Worm (Caenorhabditis elegans) whole organism, L2 larva: ENCODE data around the gene T07A5.1.

ENCODE experiments used
- C34F6.9 ChIP-seq: fragments of 150-350 bp; optimal IDR thresholded peaks from 2 replicates; lab custom pipeline; 2014; ENCODE audit warnings: missing biosample characterization, missing genetic modification characterization
- F13H6.1 ChIP-seq: sonication (generic microtip); optimal IDR thresholded peaks from 2 replicates; lab custom pipeline; 2016; ENCODE audit warnings: missing genetic modification characterization, missing compliant biosample characterization
- ZK546.5 ChIP-seq: sonication (generic microtip); optimal IDR thresholded peaks from 2 replicates; lab custom pipeline; 2017; ENCODE audit warnings: missing biosample characterization, missing genetic modification characterization
- alr-1 ChIP-seq: fragments of 150-350 bp; optimal IDR thresholded peaks from 2 replicates; lab custom pipeline; 2014; ENCODE audit warnings: missing biosample characterization, missing genetic modification characterization
- ama-1 ChIP-seq: fragments of 150-350 bp; optimal IDR thresholded peaks from 2 replicates; lab custom pipeline; 2018; ENCODE audit warnings: inconsistent platforms
- crh-2 ChIP-seq: sonication (generic microtip); optimal IDR thresholded peaks from 2 replicates; lab custom pipeline; 2017; ENCODE audit warnings: missing biosample characterization, missing genetic modification characterization
- dmd-4 ChIP-seq: sonication (generic microtip); optimal IDR thresholded peaks from 2 replicates; lab custom pipeline; 2017; ENCODE audit warnings: missing biosample characterization, missing genetic modification characterization
- fos-1 ChIP-seq: fragments of 150-350 bp; optimal IDR thresholded peaks from 2 replicates; lab custom pipeline; 2014; ENCODE audit warnings: missing biosample characterization, missing genetic modification characterization
- gmeb-1 ChIP-seq: fragments of 150-350 bp; optimal IDR thresholded peaks from 2 replicates; lab custom pipeline; 2014; ENCODE audit warnings: missing biosample characterization, missing genetic modification characterization
- lin-11 ChIP-seq: fragments of 150-350 bp; sonication (generic microtip); optimal IDR thresholded peaks from 2 replicates; lab custom pipeline; 2014; ENCODE audit warnings: missing biosample characterization, missing genetic modification characterization, inconsistent platforms, mixed read lengths
- lin-39 ChIP-seq: fragments of 150-350 bp; optimal IDR thresholded peaks from 2 replicates; lab custom pipeline; 2014; ENCODE audit warnings: missing biosample characterization, missing genetic modification reagents, missing genetic modification characterization
- mbf-1 ChIP-seq: sonication (generic microtip); optimal IDR thresholded peaks from 2 replicates; lab custom pipeline; 2017; ENCODE audit warnings: missing biosample characterization, missing genetic modification characterization
- mdl-1 ChIP-seq, 2 experiments: fragments of 150-350 bp in 1 of 2; sonication (generic microtip) in 1 of 2; optimal IDR thresholded peaks; 2 replicates each; lab custom pipeline; 2017; ENCODE audit warnings: missing biosample characterization in 2 of 2, missing genetic modification characterization in 2 of 2
- nhr-129 ChIP-seq: fragments of 150-350 bp; optimal IDR thresholded peaks from 2 replicates; lab custom pipeline; 2014; ENCODE audit warnings: missing biosample characterization, missing genetic modification characterization
- nhr-21 ChIP-seq: fragments of 150-350 bp; optimal IDR thresholded peaks from 2 replicates; lab custom pipeline; 2014; ENCODE audit warnings: missing biosample characterization, missing genetic modification characterization
- nhr-23 ChIP-seq: fragments of 150-350 bp; optimal IDR thresholded peaks from 2 replicates; lab custom pipeline; 2014; ENCODE audit warnings: missing biosample characterization, missing genetic modification reagents, missing genetic modification characterization
- nhr-237 ChIP-seq: fragments of 150-350 bp; optimal IDR thresholded peaks from 2 replicates; lab custom pipeline; 2014; ENCODE audit warnings: missing biosample characterization, missing genetic modification characterization
- nhr-6 ChIP-seq: fragments of 150-350 bp; optimal IDR thresholded peaks from 2 replicates; lab custom pipeline; 2014; ENCODE audit warnings: missing biosample characterization, missing genetic modification characterization
- nhr-77 ChIP-seq: fragments of 150-350 bp; optimal IDR thresholded peaks from 2 replicates; lab custom pipeline; 2014; ENCODE audit warnings: missing biosample characterization, missing genetic modification characterization
- peb-1 ChIP-seq: fragments of 150-350 bp; optimal IDR thresholded peaks from 2 replicates; lab custom pipeline; 2014; ENCODE audit warnings: missing biosample characterization, missing genetic modification characterization
- sem-4 ChIP-seq: fragments of 150-350 bp; optimal IDR thresholded peaks from 2 replicates; lab custom pipeline; 2014; ENCODE audit warnings: missing biosample characterization, missing genetic modification reagents, missing genetic modification characterization
- skn-1 ChIP-seq: sonication (generic microtip); optimal IDR thresholded peaks from 2 replicates; lab custom pipeline; 2017; ENCODE audit warnings: missing biosample characterization, missing genetic modification characterization
- sma-3 ChIP-seq: sonication (generic microtip); optimal IDR thresholded peaks from 2 replicates; lab custom pipeline; 2016; ENCODE audit warnings: missing genetic modification reagents, missing genetic modification characterization, missing compliant biosample characterization
- sma-9 ChIP-seq, 2 experiments: fragments of 150-350 bp in 1 of 2; sonication (generic microtip) in 1 of 2; optimal IDR thresholded peaks; 2 replicates each; lab custom pipeline; 2014 to 2016; ENCODE audit warnings: missing genetic modification characterization in 2 of 2, mild to moderate bottlenecking in 1 of 2, missing biosample characterization in 1 of 2, missing compliant biosample characterization in 1 of 2, missing genetic modification reagents in 1 of 2, moderate library complexity in 1 of 2
- unc-39 ChIP-seq: fragments of 150-350 bp; optimal IDR thresholded peaks from 2 replicates; lab custom pipeline; 2014; ENCODE audit warnings: missing biosample characterization, missing genetic modification characterization
- unc-55 ChIP-seq: fragments of 150-350 bp; sonication (generic microtip); optimal IDR thresholded peaks from 3 replicates; lab custom pipeline; 2014; ENCODE audit warnings: missing biosample characterization, missing genetic modification reagents, missing genetic modification characterization
- ztf-1 ChIP-seq: fragments of 200-800 bp; sonication (Bioruptor generic); conservative IDR thresholded peaks from 2 replicates; pipeline ENCODE4 v1.3.6; 2022; ENCODE audit warnings: missing genetic modification characterization, missing compliant biosample characterization
- ztf-11 ChIP-seq: sonication (generic microtip); optimal IDR thresholded peaks from 2 replicates; lab custom pipeline; 2017; ENCODE audit warnings: missing biosample characterization, missing genetic modification characterization
- ztf-4 ChIP-seq: fragments of 150-350 bp; optimal IDR thresholded peaks from 2 replicates; lab custom pipeline; 2014; ENCODE audit warnings: missing biosample characterization, missing genetic modification characterization

T07A5.1 gene

DNA sequence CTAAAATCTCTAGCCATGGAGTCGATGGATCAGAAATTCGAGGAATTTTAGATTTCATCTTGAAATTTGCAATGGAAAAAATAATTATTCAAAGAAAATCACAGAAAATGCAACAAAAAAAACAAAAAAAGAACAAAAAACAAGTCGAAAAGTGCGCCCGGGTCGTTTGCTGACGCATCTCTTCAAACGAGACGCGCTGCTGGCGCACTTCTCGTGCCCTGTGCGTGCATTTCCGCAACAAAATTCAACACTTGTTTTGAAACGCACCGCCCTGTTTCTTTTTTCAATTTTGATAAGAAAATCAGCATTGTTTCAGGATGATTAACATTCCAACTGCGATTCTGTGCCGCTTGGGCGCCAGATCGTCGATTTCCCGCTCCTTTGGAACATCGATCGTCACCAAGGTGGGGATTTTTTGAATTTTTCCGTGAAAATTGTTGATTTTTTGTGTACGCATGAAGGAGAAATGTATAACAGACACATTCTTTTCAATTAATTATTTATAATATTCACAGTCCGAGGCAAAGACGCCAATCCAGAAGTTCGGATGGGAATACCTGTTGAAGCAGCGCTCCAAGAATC, 28.1 kb upstream of the T07A5.1 start, which contains the start of the genes jmjd-4 and mev-1 (continued):
- TF ChIP-seq ztf-1 (GFP tag; lab: Robert Waterston, UW): no peak
- TF ChIP-seq peb-1: no peak

DNA sequence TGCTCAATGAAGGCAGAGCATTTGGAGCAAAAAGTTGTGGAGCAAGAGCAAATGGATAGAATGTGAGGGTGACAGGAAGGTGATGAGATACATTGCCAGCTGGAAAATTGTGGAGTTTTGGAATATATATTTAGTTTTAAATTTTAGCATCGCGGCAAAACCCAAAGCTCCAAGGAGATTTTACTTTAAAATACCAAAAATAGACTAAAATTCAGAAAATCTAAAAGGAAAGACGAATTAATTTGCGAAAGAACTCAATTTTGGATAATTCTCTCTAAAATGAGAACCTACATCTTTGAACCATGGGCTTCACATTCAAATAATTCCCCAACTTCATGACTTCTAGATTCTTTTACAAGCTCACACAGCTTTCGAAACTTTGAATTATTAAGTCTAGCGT, 26.6 kb upstream of the T07A5.1 start, which contains the start of gene T07C4.12:
Gene T07C4.12 (minus strand): TSS at position 101 of the 400 bp plus-strand sequence.
- TF ChIP-seq C34F6.9 (no peak), nhr-129 (tag; lab: Kevin White, UChicago) (no peak), crh-2 (no peak), nhr-77 (tag; lab: Kevin White, UChicago) (no peak), mbf-1 (tag; lab: Kevin White, UChicago) (no peak), mdl-1 (tag; optimal IDR thresholded peaks at IDR 0.05; lab: Kevin White, UChicago) (no peak)

DNA sequence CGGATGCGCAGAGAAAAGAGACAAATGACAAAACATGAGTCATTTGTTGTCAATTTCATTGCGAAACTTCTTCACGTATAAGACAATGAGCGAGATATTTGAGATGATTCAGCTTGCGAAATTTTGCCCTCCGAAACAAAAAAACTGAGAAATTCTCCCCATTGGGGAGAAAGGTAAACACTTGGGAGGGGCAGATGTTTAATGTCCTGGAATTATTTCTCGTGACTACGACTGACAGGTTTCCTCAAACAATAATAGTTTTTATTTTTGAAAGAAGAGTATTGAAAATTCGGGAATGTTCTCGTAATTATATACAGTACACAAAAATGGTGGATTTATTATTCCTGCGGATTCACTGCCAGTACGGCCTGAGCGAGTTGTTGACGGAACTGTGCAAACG, 25.2 kb upstream of the T07A5.1 start:
- TF ChIP-seq sem-4 (tag; lab: Kevin White, UChicago): no peak
- peak; percentile 54 for TF ChIP-seq ama-1 (lab: Kevin White, UChicago)
- TF ChIP-seq nhr-129 (tag; lab: Kevin White, UChicago): peak; percentile 42
- no peak for TF ChIP-seq dmd-4
- TF ChIP-seq unc-55: no peak
- TF ChIP-seq C34F6.9: peak; percentile 48
- no peak for TF ChIP-seq mbf-1 (tag; lab: Kevin White, UChicago)
- TF ChIP-seq lin-39: no peak
- TF ChIP-seq F13H6.1 (tag; lab: Kevin White, UChicago): peak; percentile 36
- TF ChIP-seq lin-11: no peak
- no peak for TF ChIP-seq alr-1 (tag; lab: Kevin White, UChicago)
- TF ChIP-seq nhr-77 (tag; lab: Kevin White, UChicago): no peak
- TF ChIP-seq ztf-11 (tag; lab: Kevin White, UChicago): no peak
- no peak for TF ChIP-seq unc-39 (tag; lab: Kevin White, UChicago)
- no peak for TF ChIP-seq nhr-237
- TF ChIP-seq sma-3 (GFP tag; lab: Kevin White, UChicago): peak; percentile 15
- TF ChIP-seq fos-1 (tag; lab: Kevin White, UChicago): no peak

DNA sequence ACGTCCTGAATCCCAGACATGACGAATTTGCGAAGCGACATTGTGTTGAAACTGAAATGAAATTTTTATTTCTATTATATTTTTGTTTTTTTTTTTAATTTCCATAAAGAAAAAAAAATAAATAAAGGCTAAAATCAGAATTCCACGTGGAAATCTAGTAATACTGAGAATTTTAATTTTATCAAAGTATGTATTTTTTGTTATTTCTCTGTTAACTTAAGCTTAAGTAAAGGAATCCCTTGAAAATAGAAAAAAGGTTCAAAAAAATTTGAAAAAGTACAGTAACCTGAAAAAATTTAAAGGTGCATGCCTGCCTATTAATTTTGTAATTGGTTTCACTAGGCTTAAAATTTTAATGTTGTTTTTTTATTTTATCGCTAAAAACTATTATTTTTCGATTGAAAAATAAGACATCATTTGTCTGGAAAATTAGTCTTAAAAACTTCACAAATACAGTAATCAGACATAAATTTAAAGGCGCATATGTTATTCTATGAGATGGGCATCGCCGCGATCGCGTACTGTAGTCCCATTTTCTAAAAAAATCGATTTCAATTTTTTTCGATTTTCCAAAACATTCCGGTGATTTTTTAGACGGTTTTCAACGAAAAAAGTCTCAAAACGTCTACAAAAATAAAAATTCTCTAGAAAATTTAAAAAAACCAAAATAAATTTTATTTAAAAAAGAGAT, 24.5 kb upstream of the T07A5.1 start, which contains the start of gene nex-2:
Gene nex-2 (minus strand): TSS at position 51 of the 691 bp plus-strand sequence.
- TF ChIP-seq nhr-23 (tag; lab: Kevin White, UChicago) (no peak), skn-1 (tag; lab: Kevin White, UChicago) (no peak), sem-4 (tag; lab: Kevin White, UChicago) (no peak), F13H6.1 (tag; lab: Kevin White, UChicago) (no peak), fos-1 (tag; lab: Kevin White, UChicago) (no peak), dmd-4 (no peak), C34F6.9 (no peak), sma-9 (GFP tag; optimal IDR thresholded peaks at IDR 0.05; lab: Kevin White, UChicago) (no peak), sma-9 (tag; optimal IDR thresholded peaks at IDR 0.05; lab: Kevin White, UChicago) (no peak), nhr-6 (no peak), sma-3 (GFP tag; lab: Kevin White, UChicago) (no peak)

- TF ChIP-seq alr-1 (tag; lab: Kevin White, UChicago): no peak
- peak; percentile 19 for TF ChIP-seq C34F6.9
- peak; percentile 15 for TF ChIP-seq crh-2
- no peak for TF ChIP-seq ztf-4 (tag; lab: Kevin White, UChicago)
- TF ChIP-seq ZK546.5 (tag; lab: Kevin White, UChicago): no peak
- TF ChIP-seq fos-1 (tag; lab: Kevin White, UChicago): peak; percentile 66
- TF ChIP-seq unc-55: no peak
- peak; percentile 22 for TF ChIP-seq nhr-129 (tag; lab: Kevin White, UChicago)
- no peak for TF ChIP-seq gmeb-1 (tag; lab: Kevin White, UChicago)
- no peak for TF ChIP-seq nhr-21 (tag; lab: Kevin White, UChicago)
- peak; percentile 33 for TF ChIP-seq sma-9 (GFP tag; optimal IDR thresholded peaks at IDR 0.05; lab: Kevin White, UChicago)
- TF ChIP-seq sma-9 (tag; optimal IDR thresholded peaks at IDR 0.05; lab: Kevin White, UChicago): no peak
- TF ChIP-seq ama-1 (lab: Kevin White, UChicago): no peak
- peak; percentile 32 for TF ChIP-seq F13H6.1 (tag; lab: Kevin White, UChicago)
- no peak for TF ChIP-seq nhr-23 (tag; lab: Kevin White, UChicago)
- TF ChIP-seq ztf-1 (GFP tag; lab: Robert Waterston, UW): no peak
Observed at ce11 chrIII:10329811-10330210, 23.8 kb upstream of the T07A5.1 start.
